Fruit fly (Drosophila melanogaster) whole organism: ENCODE measurements around the gene pps.

Source experiments
- CG8478 ChIP-seq: fragments of >200 bp; optimal IDR thresholded peaks from 2 replicates; lab custom pipeline; 2018; ENCODE audit warnings: inconsistent platforms
- Dll ChIP-seq: fragments of >200 bp; optimal IDR thresholded peaks from 2 replicates; lab custom pipeline; 2017
- EcR ChIP-seq, 2 experiments: fragments of >200 bp; optimal IDR thresholded peaks; 2 replicates each; lab custom pipeline; 2017; ENCODE audit warnings: missing biosample characterization in 2 of 2, missing genetic modification characterization in 2 of 2, missing genetic modification reagents in 2 of 2
- pan ChIP-seq: fragments of >200 bp; optimal IDR thresholded peaks from 2 replicates; lab custom pipeline; 2017
- psq ChIP-seq: fragments of >200 bp; optimal IDR thresholded peaks from 2 replicates; lab custom pipeline; 2017
- usp ChIP-seq: fragments of >200 bp; optimal IDR thresholded peaks from 2 replicates; lab custom pipeline; 2017; ENCODE audit warnings: missing biosample characterization, missing genetic modification characterization, mixed read lengths

Gene pps

DNA sequence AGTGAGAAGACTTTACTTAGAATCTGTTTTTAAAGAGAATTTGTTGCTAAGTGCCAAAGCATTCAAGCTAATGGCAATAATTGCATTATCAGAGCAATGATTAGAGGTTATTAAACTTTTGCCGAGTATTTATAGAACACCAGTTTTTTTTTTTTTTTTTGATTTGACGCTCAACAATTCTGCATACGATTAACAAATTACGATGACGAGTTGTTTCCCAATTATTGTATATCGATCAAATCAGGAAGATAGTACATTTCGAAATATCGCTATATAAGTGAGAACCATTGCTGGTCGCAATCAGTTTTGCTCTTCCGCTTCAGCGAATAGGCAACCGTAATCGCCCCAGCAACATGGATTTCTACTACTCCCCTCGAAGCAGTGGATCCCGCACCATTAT, 39.8 kb upstream of the pps start, which contains the start of gene GstD4:
Gene GstD4, plus strand, starts transcription at position 301 of the 400 bp plus-strand sequence.
- TF ChIP-seq pan (no peak), EcR (GFP tag; optimal IDR thresholded peaks at IDR 0.05; lab: Kevin White, UChicago) (no peak), CG8478 (lab: Kevin White, UChicago) (no peak), usp (GFP tag; lab: Kevin White, UChicago) (no peak), Dll (lab: Kevin White, UChicago) (no peak), psq (lab: Kevin White, UChicago) (no peak)

DNA sequence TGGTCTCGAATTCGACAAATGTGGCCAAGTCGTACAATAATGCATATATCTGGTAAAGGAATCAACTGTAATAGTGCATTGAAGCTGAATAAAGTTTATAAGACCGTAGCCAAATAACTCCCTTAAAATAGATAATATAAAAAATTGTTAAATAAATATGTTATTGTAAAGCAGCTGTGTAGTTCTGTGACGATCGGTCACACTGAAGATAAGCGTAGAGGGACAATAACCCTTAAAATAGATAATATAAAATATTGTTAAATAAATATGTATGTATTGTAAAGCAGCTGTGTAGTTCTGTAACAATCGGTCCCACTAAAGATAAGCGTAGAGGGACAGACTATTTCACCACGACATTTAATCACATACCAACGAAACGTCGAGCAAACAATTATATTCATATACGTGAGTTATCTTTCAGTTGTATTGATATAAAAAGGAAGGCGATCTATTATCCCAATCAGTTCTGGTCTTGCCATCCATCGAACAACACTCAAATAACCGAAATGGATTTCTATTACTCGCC, 38.3 kb upstream of the pps start, which contains the start of gene GstD5:
Gene GstD5, plus strand, starts transcription at position 476 of the 526 bp plus-strand sequence.
- TF ChIP-seq usp (GFP tag; lab: Kevin White, UChicago) (no peak), Dll (lab: Kevin White, UChicago) (no peak), CG8478 (lab: Kevin White, UChicago) (no peak), EcR (GFP tag; optimal IDR thresholded peaks at IDR 0.05; lab: Kevin White, UChicago) (no peak), pan (no peak), psq (lab: Kevin White, UChicago) (no peak)

DNA sequence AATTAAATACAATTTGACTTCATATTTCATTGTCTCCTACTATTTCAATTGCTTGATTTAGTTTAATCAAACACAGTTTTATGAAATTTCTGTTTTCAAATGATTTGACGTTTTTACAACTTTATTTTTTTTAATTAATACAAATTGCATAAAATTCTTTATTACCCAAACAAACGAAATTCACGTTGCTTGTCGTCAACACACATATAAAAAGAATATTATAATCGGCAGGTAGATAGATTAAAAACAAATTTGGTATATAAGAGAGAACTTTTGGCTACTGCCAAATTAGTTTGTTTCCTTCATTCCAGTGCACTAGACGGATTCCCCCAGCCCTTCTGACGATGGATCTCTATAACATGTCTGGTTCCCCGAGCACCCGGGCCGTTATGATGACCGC, 36.8 kb upstream of the pps start, which contains the start of gene GstD6:
Gene GstD6, plus strand, starts transcription at position 301 of the 400 bp plus-strand sequence.
- TF ChIP-seq CG8478 (lab: Kevin White, UChicago), result no peak
- no peak for TF ChIP-seq Dll (lab: Kevin White, UChicago)
- no peak for TF ChIP-seq EcR (GFP tag; optimal IDR thresholded peaks at IDR 0.05; lab: Kevin White, UChicago)
- TF ChIP-seq psq (lab: Kevin White, UChicago), result no peak
- no peak for TF ChIP-seq usp (GFP tag; lab: Kevin White, UChicago)
- no peak for TF ChIP-seq pan

dm6 chr3R:12378200-12378599, 35.4 kb upstream of the pps start, which contains the start of gene GstD7:
Gene GstD7 (plus strand): TSS chr3R:12378500.
- TF ChIP-seq psq (lab: Kevin White, UChicago), result no peak
- TF ChIP-seq CG8478 (lab: Kevin White, UChicago), result no peak
- TF ChIP-seq usp (GFP tag; lab: Kevin White, UChicago), result no peak
- no peak for TF ChIP-seq Dll (lab: Kevin White, UChicago)
- TF ChIP-seq pan, result no peak
- TF ChIP-seq EcR (GFP tag; optimal IDR thresholded peaks at IDR 0.05; lab: Kevin White, UChicago), result no peak

DNA sequence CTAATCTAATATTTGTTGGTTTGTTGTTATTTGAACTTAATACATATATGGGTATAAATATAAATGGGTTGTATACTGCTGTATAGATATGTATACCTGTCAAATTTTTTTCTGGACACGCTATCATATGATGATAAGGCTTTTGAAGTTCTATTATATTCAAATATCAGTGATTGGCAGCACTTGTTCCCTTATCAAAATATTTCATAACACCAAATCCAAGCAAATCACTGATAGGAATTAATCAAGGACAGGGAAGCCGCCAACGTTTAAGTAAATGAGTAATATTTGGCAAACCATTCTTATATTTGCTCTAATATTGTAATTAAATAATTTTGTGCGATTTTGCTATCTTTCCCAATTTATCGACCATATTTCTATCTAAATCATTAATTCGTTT, 34.4 kb upstream of the pps start:
- no peak for TF ChIP-seq EcR (GFP tag; optimal IDR thresholded peaks at IDR 0.05; lab: Kevin White, UChicago)
- TF ChIP-seq psq (lab: Kevin White, UChicago), result no peak
- no peak for TF ChIP-seq pan
- no peak for TF ChIP-seq usp (GFP tag; lab: Kevin White, UChicago)
- TF ChIP-seq CG8478 (lab: Kevin White, UChicago), result no peak
- TF ChIP-seq Dll (lab: Kevin White, UChicago), result no peak

- TF ChIP-seq pan, result no peak
- no peak for TF ChIP-seq Dll (lab: Kevin White, UChicago)
- no peak for TF ChIP-seq psq (lab: Kevin White, UChicago)
- TF ChIP-seq EcR (GFP tag; optimal IDR thresholded peaks at IDR 0.05; lab: Kevin White, UChicago), result no peak
- no peak for TF ChIP-seq CG8478 (lab: Kevin White, UChicago)
- TF ChIP-seq usp (GFP tag; lab: Kevin White, UChicago), result no peak
Observed at dm6 chr3R:12379708-12380107, 33.9 kb upstream of the pps start, which contains the start of gene GstD8. Gene GstD8 (plus strand): TSS chr3R:12380008.

DNA sequence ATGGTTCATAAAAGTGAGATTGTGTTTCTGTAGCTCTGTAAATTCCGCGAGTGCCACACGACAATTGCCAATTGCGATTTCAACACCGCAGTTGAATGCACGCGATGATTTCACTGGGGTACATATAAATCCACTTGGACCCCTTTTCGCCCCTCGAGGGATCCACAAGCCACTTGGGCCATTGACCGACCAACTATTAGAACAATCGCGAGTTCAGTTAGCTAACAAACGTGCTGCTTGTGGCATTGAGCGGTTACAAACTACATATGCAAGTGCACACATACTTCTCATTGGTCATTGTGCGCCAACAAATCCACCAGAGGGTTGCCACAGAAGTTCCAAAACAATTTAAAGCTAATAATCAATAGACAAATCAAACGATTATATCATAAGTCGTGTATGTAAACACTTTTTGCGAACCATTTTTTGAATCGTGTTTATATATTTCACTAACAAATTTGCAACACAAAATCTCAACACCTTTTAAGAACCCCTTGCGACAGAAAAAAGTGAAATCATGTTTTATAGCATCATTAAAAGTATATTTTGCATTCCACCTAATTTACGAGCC, 32.4 kb upstream of the pps start:
- TF ChIP-seq EcR (GFP tag; optimal IDR thresholded peaks at IDR 0.05; lab: Kevin White, UChicago), result peak in 1 of 2 experiments; percentile 95
- no peak for TF ChIP-seq psq (lab: Kevin White, UChicago)
- no peak for TF ChIP-seq CG8478 (lab: Kevin White, UChicago)

- TF ChIP-seq Dll (lab: Kevin White, UChicago), result no peak
- no peak for TF ChIP-seq pan
- no peak for TF ChIP-seq psq (lab: Kevin White, UChicago)
- no peak for TF ChIP-seq usp (GFP tag; lab: Kevin White, UChicago)
- no peak for TF ChIP-seq EcR (GFP tag; optimal IDR thresholded peaks at IDR 0.05; lab: Kevin White, UChicago)
- TF ChIP-seq CG8478 (lab: Kevin White, UChicago), result no peak
Observed at dm6 chr3R:12382563-12382962, 31.1 kb upstream of the pps start, which contains the start of gene CG10035. Gene CG10035 (minus strand): TSS chr3R:12382691.

DNA sequence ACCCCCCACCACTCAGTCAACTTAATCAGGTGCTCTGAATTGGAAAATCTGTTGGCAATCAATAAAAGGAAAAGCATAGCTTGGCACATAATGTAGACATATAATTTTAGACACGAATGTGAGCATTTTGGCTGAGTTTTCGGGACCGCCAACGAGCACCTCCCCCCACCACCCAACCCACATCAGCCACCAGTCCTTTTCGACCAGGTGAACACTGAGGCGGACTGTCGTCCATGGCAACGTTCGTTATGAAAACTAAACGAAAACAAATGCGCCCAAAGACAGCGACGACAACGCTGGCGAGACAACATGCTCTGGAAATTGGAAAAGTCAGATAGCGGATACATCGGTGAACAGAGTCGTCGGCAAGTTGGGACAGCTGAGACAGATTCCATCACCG, 30.6 kb upstream of the pps start, which contains the start of gene GstD11:
Gene GstD11, plus strand, starts transcription at position 301 of the 400 bp plus-strand sequence.
- TF ChIP-seq Dll (lab: Kevin White, UChicago) (no peak), EcR (GFP tag; optimal IDR thresholded peaks at IDR 0.05; lab: Kevin White, UChicago) (no peak)

dm6 chr3R:12383784-12384183, 29.8 kb upstream of the pps start:
- TF ChIP-seq psq (lab: Kevin White, UChicago), result no peak
- no peak for TF ChIP-seq usp (GFP tag; lab: Kevin White, UChicago)
- TF ChIP-seq Dll (lab: Kevin White, UChicago), result no peak
- TF ChIP-seq CG8478 (lab: Kevin White, UChicago), result no peak

dm6 chr3R:12384274-12384673, 29.4 kb upstream of the pps start:
- TF ChIP-seq CG8478 (lab: Kevin White, UChicago), result no peak
- TF ChIP-seq EcR (GFP tag; optimal IDR thresholded peaks at IDR 0.05; lab: Kevin White, UChicago), result no peak
- no peak for TF ChIP-seq Dll (lab: Kevin White, UChicago)
- no peak for TF ChIP-seq pan
- TF ChIP-seq usp (GFP tag; lab: Kevin White, UChicago), result no peak
- TF ChIP-seq psq (lab: Kevin White, UChicago), result no peak

dm6 chr3R:12385949-12386348, 27.7 kb upstream of the pps start, which contains the start of gene Sol1:
Gene Sol1 (plus strand): TSS chr3R:12386249.
- no peak for TF ChIP-seq CG8478 (lab: Kevin White, UChicago)
- no peak for TF ChIP-seq psq (lab: Kevin White, UChicago)
- no peak for TF ChIP-seq usp (GFP tag; lab: Kevin White, UChicago)
- TF ChIP-seq Dll (lab: Kevin White, UChicago), result no peak
- TF ChIP-seq pan, result no peak
